Fruit fly (Drosophila melanogaster): ENCODE results near the gene CG12971.

DNA sequence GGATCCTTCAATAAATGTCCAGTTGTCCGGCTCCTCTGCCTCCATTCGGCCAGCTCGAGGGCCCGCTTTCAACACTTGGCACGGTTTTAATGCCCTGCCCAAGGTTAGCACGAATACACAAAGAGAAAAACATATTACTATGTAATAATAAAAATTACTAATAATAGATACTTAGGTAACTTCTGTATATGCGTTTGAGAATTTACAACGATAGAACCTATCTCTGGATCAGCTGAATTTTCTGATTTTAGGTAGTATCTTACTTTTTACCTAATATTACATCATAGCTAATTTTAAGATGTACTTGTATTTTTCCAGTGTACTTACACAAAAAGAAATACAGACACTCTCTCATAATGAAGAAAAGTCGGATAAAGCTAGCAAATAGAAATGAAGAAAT is 29.4 kb upstream of the CG12971 start:
- TF ChIP-seq CG33017 (tag; optimal IDR thresholded peaks at IDR 0.05) = no peak
- TF ChIP-seq CG11617 (GFP tag; optimal IDR thresholded peaks at IDR 0.05) = no peak
- TF ChIP-seq Mnt (GFP tag; optimal IDR thresholded peaks at IDR 0.05) = no peak
- no peak for TF ChIP-seq toe (GFP tag; optimal IDR thresholded peaks at IDR 0.05)
- TF ChIP-seq cnc (optimal IDR thresholded peaks at IDR 0.05) = no peak
- TF ChIP-seq CG5204 (GFP tag; optimal IDR thresholded peaks at IDR 0.05) = no peak
- no peak for TF ChIP-seq Crg-1 (GFP tag; optimal IDR thresholded peaks at IDR 0.05)
- TF ChIP-seq ovo (GFP tag; optimal IDR thresholded peaks at IDR 0.05) = no peak
- TF ChIP-seq pad (GFP tag; optimal IDR thresholded peaks at IDR 0.05) = no peak
- no peak for TF ChIP-seq kay (GFP tag; ENCODE audit: borderline replicate concordance)
- TF ChIP-seq CG7045 (GFP tag; optimal IDR thresholded peaks at IDR 0.05) = no peak
